Fruit fly (Drosophila melanogaster): ENCODE data around the gene Nepl6.

DNA sequence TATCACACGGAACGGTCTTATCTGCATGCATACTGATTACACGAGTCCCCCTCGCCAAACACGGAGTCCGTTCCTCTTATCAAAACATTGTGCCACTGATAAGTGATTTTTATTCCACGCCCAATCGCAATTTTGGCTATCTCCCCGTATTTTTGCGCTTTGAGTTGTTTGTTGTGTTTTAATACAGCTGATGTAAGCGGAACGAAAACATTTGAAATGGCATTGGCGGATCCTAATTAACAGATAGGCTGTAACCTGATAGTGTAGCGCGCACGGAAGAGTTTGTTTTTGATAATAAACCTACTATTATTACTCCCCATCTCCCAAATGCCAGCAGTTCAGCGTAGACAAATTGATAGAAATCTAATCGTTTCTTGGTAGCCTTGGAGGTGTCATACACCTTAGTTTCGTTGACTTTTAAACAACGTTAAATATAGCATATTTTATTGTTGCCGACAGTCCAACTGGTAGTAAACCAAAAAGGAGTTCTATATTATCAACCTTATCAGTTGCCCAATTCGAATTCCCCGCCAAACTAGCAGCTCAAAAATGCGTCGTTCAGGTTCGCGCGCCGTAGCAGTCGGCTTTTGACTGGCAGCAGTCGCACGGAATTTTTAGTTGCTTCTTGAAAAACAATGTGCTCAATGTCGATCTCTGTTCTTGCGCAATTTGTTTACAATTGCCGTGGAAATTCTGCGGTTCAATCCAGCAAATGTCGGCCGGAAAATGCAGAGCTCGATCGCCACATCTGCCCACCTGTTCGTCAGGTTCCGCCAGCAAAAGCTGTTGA lies 42.0 kb downstream of the Nepl6 start:
- no peak for TF ChIP-seq psq (optimal IDR thresholded peaks at IDR 0.05)
- no peak for TF ChIP-seq usp (GFP tag; optimal IDR thresholded peaks at IDR 0.05)
- no peak for TF ChIP-seq pan (optimal IDR thresholded peaks at IDR 0.05)
- TF ChIP-seq Dll (optimal IDR thresholded peaks at IDR 0.05) = no peak

Measured in whole organism.